Worm (Caenorhabditis elegans): ENCODE measurements around the gene sli-1.

ce11 chrX:688602-689001, 37.2 kb downstream of the sli-1 start:
- TF ChIP-seq aly-1 (tag; optimal IDR thresholded peaks at IDR 0.05) (no peak), ama-1 (optimal IDR thresholded peaks at IDR 0.05) (no peak), F13C5.2 (tag; optimal IDR thresholded peaks at IDR 0.05) (no peak), flt-1 (GFP tag; IDR thresholded peaks at IDR 0.05) (no peak), hmg-4 (GFP tag; optimal IDR thresholded peaks at IDR 0.05) (no peak), ets-7 (tag; optimal IDR thresholded peaks at IDR 0.05) (no peak), scrt-1 (GFP tag; IDR thresholded peaks at IDR 0.05) (no peak), tbx-11 (GFP tag; IDR thresholded peaks at IDR 0.05) (no peak), hmbx-1 (tag; optimal IDR thresholded peaks at IDR 0.05) (no peak), tra-4 (tag; optimal IDR thresholded peaks at IDR 0.05) (no peak)
